Worm (Caenorhabditis elegans): ENCODE data around the gene Y39B6A.27.

DNA sequence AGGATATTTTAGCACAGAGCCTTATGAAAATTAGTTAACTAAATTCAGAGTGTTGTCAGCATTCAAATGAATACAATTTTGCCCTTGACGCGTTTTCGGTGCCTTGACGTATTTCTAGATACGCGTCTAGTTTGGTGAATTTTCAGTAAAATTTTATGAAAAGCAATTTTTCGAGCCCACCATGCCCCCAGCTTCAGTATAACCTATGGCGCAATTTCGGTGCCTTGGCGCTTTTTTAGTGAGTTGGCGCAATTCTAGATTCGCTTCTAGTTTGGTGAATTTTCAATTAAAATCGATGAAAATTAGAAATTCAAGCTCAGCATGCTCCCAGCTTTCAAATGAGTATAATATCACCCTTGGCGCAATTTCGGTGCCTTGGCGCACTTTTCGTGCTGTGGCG is 18.3 kb upstream of the Y39B6A.27 start:
- no peak for TF ChIP-seq tab-1 (GFP tag; IDR thresholded peaks at IDR 0.05)
- TF ChIP-seq cog-1 (tag; optimal IDR thresholded peaks at IDR 0.05), result no peak
- no peak for TF ChIP-seq flt-1 (GFP tag; IDR thresholded peaks at IDR 0.05)
- no peak for TF ChIP-seq ztf-29 (GFP tag; IDR thresholded peaks at IDR 0.05)
- no peak for TF ChIP-seq ztf-23 (GFP tag; IDR thresholded peaks at IDR 0.05)
- TF ChIP-seq med-1 (GFP tag; optimal IDR thresholded peaks at IDR 0.05; ENCODE audit: insufficient read depth), result no peak

Measured in whole organism, midembryonic.